Worm (Caenorhabditis elegans) whole organism, midembryonic: Measurements from ENCODE around the gene R13A5.15.

Experiments
- T22C8.4 ChIP-seq: fragments of 200-800 bp; sonication (Bioruptor generic); IDR thresholded peaks from 2 replicates; pipeline ENCODE4 v1.3.6; 2022; ENCODE audit warnings: missing genetic modification characterization, missing compliant biosample characterization
- flt-1 ChIP-seq: fragments of 200-800 bp; sonication (Bioruptor generic); IDR thresholded peaks from 2 replicates; pipeline ENCODE4 v1.3.6; 2022; ENCODE audit warnings: missing genetic modification characterization, missing compliant biosample characterization
- med-1 ChIP-seq: sonication (generic microtip); optimal IDR thresholded peaks from 2 replicates; lab custom pipeline; 2017; ENCODE audit warnings: missing genetic modification characterization, mild to moderate bottlenecking, missing compliant biosample characterization, antibody characterized with exemption, missing genetic modification reagents; ENCODE audit not compliant: insufficient read depth

DNA sequence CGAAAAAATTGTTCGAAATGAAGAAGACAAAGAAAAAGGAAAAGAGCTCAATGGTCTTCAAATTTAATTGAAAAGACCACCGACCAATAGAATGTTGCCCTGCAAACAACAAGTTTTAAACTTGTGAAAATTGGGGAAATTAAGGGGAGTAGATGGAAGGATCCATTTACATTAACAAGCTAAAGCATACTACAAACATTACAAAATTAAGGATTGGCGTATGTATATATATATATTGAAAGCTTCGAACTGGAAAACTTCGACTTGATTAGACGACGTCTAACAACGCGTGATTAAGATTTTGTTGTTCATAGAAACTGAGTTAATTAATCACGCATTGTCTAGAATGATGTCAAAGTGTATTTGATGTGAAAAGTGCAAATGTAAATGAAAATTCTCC is at the start of gene R13A5.15:
- TF ChIP-seq T22C8.4 (GFP tag; lab: Robert Waterston, UW), result no peak
- no peak for TF ChIP-seq med-1 (GFP tag; lab: Kevin White, UChicago)
- TF ChIP-seq flt-1 (GFP tag; lab: Robert Waterston, UW), result no peak
